Fruit fly (Drosophila melanogaster) whole organism, embryonic: ENCODE measurements around the gene CG15894.

Source experiments
- Ada2b ChIP-seq: fragments of 200-800 bp; sonication (Bioruptor generic); IDR thresholded peaks from 2 replicates; pipeline ENCODE4 v1.3.6; 2022; ENCODE audit warnings: missing biosample characterization, missing genetic modification characterization
- Bteb2 ChIP-seq: fragments of 200-800 bp; sonication (Bioruptor generic); optimal IDR thresholded peaks from 2 replicates; lab custom pipeline; 2016; ENCODE audit warnings: missing biosample characterization, missing genetic modification characterization
- CG1024 ChIP-seq: fragments of 200-800 bp; sonication (Bioruptor generic); IDR thresholded peaks from 2 replicates; pipeline ENCODE4 v1.3.6; 2022; ENCODE audit warnings: missing biosample characterization, missing genetic modification characterization
- CG10431 ChIP-seq: fragments of 200-800 bp; sonication (Bioruptor generic); optimal IDR thresholded peaks from 3 replicates; lab custom pipeline; 2018; ENCODE audit warnings: missing biosample characterization, mild to moderate bottlenecking, missing genetic modification characterization
- CG11085 ChIP-seq: fragments of 200-800 bp; sonication (Bioruptor generic); IDR thresholded peaks from 2 replicates; pipeline ENCODE4 v1.3.6; 2022; ENCODE audit warnings: missing biosample characterization, missing genetic modification characterization
- CG12219 ChIP-seq: fragments of 200-800 bp; sonication (Bioruptor generic); optimal IDR thresholded peaks from 3 replicates; lab custom pipeline; 2018; ENCODE audit warnings: missing biosample characterization, mild to moderate bottlenecking, missing genetic modification characterization
- CG13123 ChIP-seq: fragments of 200-800 bp; sonication (Bioruptor generic); optimal IDR thresholded peaks from 2 replicates; lab custom pipeline; 2016; ENCODE audit warnings: missing biosample characterization, missing genetic modification characterization
- CG14014 ChIP-seq: fragments of 200-800 bp; sonication (Bioruptor generic); IDR thresholded peaks from 2 replicates; pipeline ENCODE4 v1.3.6; 2022; ENCODE audit warnings: missing biosample characterization, missing genetic modification characterization
- CG16779 ChIP-seq: fragments of 200-800 bp; sonication (Bioruptor generic); IDR thresholded peaks from 2 replicates; pipeline ENCODE4 v1.3.6; 2022; ENCODE audit warnings: missing biosample characterization, missing genetic modification characterization
- CG17328 ChIP-seq: fragments of 200-800 bp; sonication (Bioruptor generic); IDR thresholded peaks from 2 replicates; pipeline ENCODE4 v1.3.6; 2022; ENCODE audit warnings: missing biosample characterization, missing genetic modification characterization
- CG3065 ChIP-seq: fragments of 200-800 bp; sonication (Bioruptor generic); optimal IDR thresholded peaks from 2 replicates; lab custom pipeline; 2016; ENCODE audit warnings: missing biosample characterization, missing genetic modification characterization
- CG6175 ChIP-seq: fragments of 200-800 bp; sonication (Bioruptor generic); IDR thresholded peaks from 3 replicates; pipeline ENCODE4 v1.3.6; 2022; ENCODE audit warnings: missing biosample characterization, missing genetic modification characterization
- CG7839 ChIP-seq: fragments of 200-800 bp; sonication (Bioruptor generic); optimal IDR thresholded peaks from 3 replicates; lab custom pipeline; 2018; ENCODE audit warnings: missing biosample characterization, mild to moderate bottlenecking, missing genetic modification characterization, moderate library complexity
- CG8281 ChIP-seq: fragments of 200-800 bp; sonication (Bioruptor generic); optimal IDR thresholded peaks from 2 replicates; lab custom pipeline; 2018; ENCODE audit warnings: missing biosample characterization, mild to moderate bottlenecking, missing genetic modification characterization, moderate library complexity
- CG9797 ChIP-seq: fragments of 200-800 bp; sonication (Bioruptor generic); optimal IDR thresholded peaks from 3 replicates; lab custom pipeline; 2018; ENCODE audit warnings: missing biosample characterization, mild to moderate bottlenecking, missing genetic modification characterization
- Dfd ChIP-seq, 2 experiments: fragments of >200 bp; optimal IDR thresholded peaks; 2 replicates each; lab custom pipeline; 2017; ENCODE audit warnings: missing biosample characterization in 2 of 2, missing genetic modification characterization in 2 of 2
- Dp ChIP-seq: fragments of 200-800 bp; sonication (Bioruptor generic); optimal IDR thresholded peaks from 2 replicates; lab custom pipeline; 2018; ENCODE audit warnings: missing biosample characterization, mild to moderate bottlenecking, missing genetic modification characterization, moderate library complexity
- HmgZ ChIP-seq: fragments of 200-800 bp; sonication (Bioruptor generic); optimal IDR thresholded peaks from 2 replicates; lab custom pipeline; 2018; ENCODE audit warnings: missing biosample characterization, mild to moderate bottlenecking, missing genetic modification characterization
- Hr3 ChIP-seq: fragments of 200-800 bp; sonication (Bioruptor generic); optimal IDR thresholded peaks from 3 replicates; lab custom pipeline; 2016; ENCODE audit warnings: missing biosample characterization, missing genetic modification characterization
- Hsf ChIP-seq: fragments of 200-800 bp; sonication (Bioruptor generic); optimal IDR thresholded peaks from 3 replicates; lab custom pipeline; 2016; ENCODE audit warnings: missing biosample characterization, missing genetic modification characterization
- Max ChIP-seq: fragments of 200-800 bp; sonication (Bioruptor generic); optimal IDR thresholded peaks from 2 replicates; lab custom pipeline; 2016; ENCODE audit warnings: missing biosample characterization, mild to moderate bottlenecking, missing genetic modification characterization
- Myb ChIP-seq: fragments of 200-800 bp; sonication (Bioruptor generic); optimal IDR thresholded peaks from 2 replicates; lab custom pipeline; 2016; ENCODE audit warnings: missing biosample characterization, missing genetic modification characterization
- Ravus ChIP-seq: fragments of 200-800 bp; sonication (Bioruptor generic); IDR thresholded peaks from 2 replicates; pipeline ENCODE4 v1.3.6; 2022; ENCODE audit warnings: missing biosample characterization, missing genetic modification characterization
- Sry-β ChIP-seq: fragments of 200-800 bp; sonication (Bioruptor generic); optimal IDR thresholded peaks from 2 replicates; lab custom pipeline; 2018; ENCODE audit warnings: missing biosample characterization, mild to moderate bottlenecking, missing genetic modification characterization, moderate library complexity
- Taf1 ChIP-seq: fragments of 200-800 bp; sonication (Bioruptor generic); IDR thresholded peaks from 2 replicates; pipeline ENCODE4 v1.3.6; 2022; ENCODE audit warnings: missing biosample characterization, missing genetic modification characterization
- Xbp1 ChIP-seq: fragments of 200-800 bp; sonication (Bioruptor generic); optimal IDR thresholded peaks from 3 replicates; lab custom pipeline; 2016; ENCODE audit warnings: missing biosample characterization, mild to moderate bottlenecking, missing genetic modification characterization
- bbx ChIP-seq: fragments of 200-800 bp; sonication (Bioruptor generic); IDR thresholded peaks from 2 replicates; pipeline ENCODE4 v1.3.6; 2022; ENCODE audit warnings: missing biosample characterization, missing genetic modification characterization; ENCODE audit not compliant: partially characterized antibody
- bcd ChIP-seq: fragments of 200-800 bp; sonication (Bioruptor generic); optimal IDR thresholded peaks from 2 replicates; lab custom pipeline; 2017; ENCODE audit warnings: missing biosample characterization, mild to moderate bottlenecking, missing genetic modification characterization
- btn ChIP-seq: fragments of 200-800 bp; sonication (Bioruptor generic); optimal IDR thresholded peaks from 2 replicates; lab custom pipeline; 2016; ENCODE audit warnings: missing biosample characterization, missing genetic modification characterization
- crol ChIP-seq: fragments of 200-800 bp; sonication (Bioruptor generic); IDR thresholded peaks from 2 replicates; pipeline ENCODE4 v1.3.6; 2022; ENCODE audit warnings: missing biosample characterization, missing genetic modification characterization
- danr ChIP-seq: fragments of 200-800 bp; sonication (Bioruptor generic); IDR thresholded peaks from 2 replicates; pipeline ENCODE4 v1.3.6; 2022; ENCODE audit warnings: missing biosample characterization, missing genetic modification characterization
- dmrt11E ChIP-seq: fragments of 200-800 bp; sonication (Bioruptor generic); optimal IDR thresholded peaks from 3 replicates; lab custom pipeline; 2018; ENCODE audit warnings: missing biosample characterization, mild to moderate bottlenecking, missing genetic modification characterization, moderate library complexity
- dpn ChIP-seq, 2 experiments: fragments of 200-800 bp; sonication (Bioruptor generic); optimal IDR thresholded peaks; 3 replicates each; lab custom pipeline; 2016; ENCODE audit warnings: missing biosample characterization in 2 of 2, missing genetic modification characterization in 2 of 2
- en ChIP-seq: fragments of 200-800 bp; sonication (Bioruptor generic); optimal IDR thresholded peaks from 2 replicates; lab custom pipeline; 2016; ENCODE audit warnings: missing biosample characterization, missing genetic modification characterization
- fd102C ChIP-seq: fragments of 200-800 bp; sonication (Bioruptor generic); optimal IDR thresholded peaks from 2 replicates; lab custom pipeline; 2018; ENCODE audit warnings: missing biosample characterization, mild to moderate bottlenecking, missing genetic modification characterization, moderate library complexity
- fd3F ChIP-seq: fragments of 200-800 bp; sonication (Bioruptor generic); optimal IDR thresholded peaks from 2 replicates; lab custom pipeline; 2018; ENCODE audit warnings: missing biosample characterization, mild to moderate bottlenecking, missing genetic modification characterization, moderate library complexity
- her ChIP-seq: fragments of 200-800 bp; sonication (Bioruptor generic); optimal IDR thresholded peaks from 2 replicates; lab custom pipeline; 2016; ENCODE audit warnings: missing biosample characterization, missing genetic modification characterization
- lola ChIP-seq, 3 experiments: fragments of >200 bp in 2 of 3; fragments of 200-800 bp in 1 of 3; sonication (Bioruptor generic) in 1 of 3; optimal IDR thresholded peaks; 2 replicates each; lab custom pipeline; 2017 to 2019; ENCODE audit warnings: missing biosample characterization in 3 of 3, missing genetic modification characterization in 3 of 3, mild to moderate bottlenecking in 1 of 3, moderate library complexity in 1 of 3
- maf-S ChIP-seq: fragments of 200-800 bp; sonication (Bioruptor generic); optimal IDR thresholded peaks from 2 replicates; lab custom pipeline; 2016; ENCODE audit warnings: missing biosample characterization, missing genetic modification characterization
- pfk ChIP-seq: fragments of 200-800 bp; sonication (Bioruptor generic); optimal IDR thresholded peaks from 2 replicates; lab custom pipeline; 2018; ENCODE audit warnings: missing biosample characterization, mild to moderate bottlenecking, missing genetic modification characterization, moderate library complexity
- pho ChIP-seq: fragments of 200-800 bp; sonication (Bioruptor generic); optimal IDR thresholded peaks from 2 replicates; lab custom pipeline; 2016; ENCODE audit warnings: missing biosample characterization, missing genetic modification characterization
- pita ChIP-seq: fragments of 200-800 bp; sonication (Bioruptor generic); optimal IDR thresholded peaks from 2 replicates; lab custom pipeline; 2017; ENCODE audit warnings: missing biosample characterization, mild to moderate bottlenecking, missing genetic modification characterization
- pum ChIP-seq: fragments of 200-800 bp; sonication (Bioruptor generic); optimal IDR thresholded peaks from 2 replicates; lab custom pipeline; 2016; ENCODE audit warnings: missing biosample characterization, missing genetic modification characterization
- repo ChIP-seq: fragments of 200-800 bp; sonication (Bioruptor generic); optimal IDR thresholded peaks from 2 replicates; lab custom pipeline; 2016; ENCODE audit warnings: missing biosample characterization, missing genetic modification characterization
- ro ChIP-seq: fragments of 200-800 bp; sonication (Bioruptor generic); IDR thresholded peaks from 2 replicates; pipeline ENCODE4 v1.3.6; 2022; ENCODE audit warnings: missing biosample characterization, missing genetic modification characterization
- row ChIP-seq: fragments of 200-800 bp; sonication (Bioruptor generic); IDR thresholded peaks from 3 replicates; pipeline ENCODE4 v1.3.6; 2022; ENCODE audit warnings: missing biosample characterization, missing genetic modification characterization
- sim ChIP-seq: fragments of 200-800 bp; sonication (Bioruptor generic); IDR thresholded peaks from 2 replicates; pipeline ENCODE4 v1.3.6; 2022; ENCODE audit warnings: missing biosample characterization, missing genetic modification characterization
- so ChIP-seq: fragments of 200-800 bp; sonication (Bioruptor generic); IDR thresholded peaks from 3 replicates; pipeline ENCODE4 v1.3.6; 2022; ENCODE audit warnings: missing biosample characterization, missing genetic modification characterization
- stc ChIP-seq: fragments of 200-800 bp; sonication (Bioruptor generic); IDR thresholded peaks from 2 replicates; pipeline ENCODE4 v1.3.6; 2022; ENCODE audit warnings: missing biosample characterization, missing genetic modification characterization
- sug ChIP-seq: fragments of 200-800 bp; optimal IDR thresholded peaks from 2 replicates; lab custom pipeline; 2019; ENCODE audit warnings: missing biosample characterization, mild to moderate bottlenecking, missing genetic modification characterization, moderate library complexity
- vfl ChIP-seq: fragments of 200-800 bp; sonication (Bioruptor generic); optimal IDR thresholded peaks from 2 replicates; lab custom pipeline; 2016; ENCODE audit warnings: missing biosample characterization, missing genetic modification characterization
- vvl ChIP-seq: fragments of 200-800 bp; sonication (Bioruptor generic); IDR thresholded peaks from 2 replicates; pipeline ENCODE4 v1.3.6; 2022; ENCODE audit warnings: missing biosample characterization, missing genetic modification characterization

The CG15894 gene

DNA sequence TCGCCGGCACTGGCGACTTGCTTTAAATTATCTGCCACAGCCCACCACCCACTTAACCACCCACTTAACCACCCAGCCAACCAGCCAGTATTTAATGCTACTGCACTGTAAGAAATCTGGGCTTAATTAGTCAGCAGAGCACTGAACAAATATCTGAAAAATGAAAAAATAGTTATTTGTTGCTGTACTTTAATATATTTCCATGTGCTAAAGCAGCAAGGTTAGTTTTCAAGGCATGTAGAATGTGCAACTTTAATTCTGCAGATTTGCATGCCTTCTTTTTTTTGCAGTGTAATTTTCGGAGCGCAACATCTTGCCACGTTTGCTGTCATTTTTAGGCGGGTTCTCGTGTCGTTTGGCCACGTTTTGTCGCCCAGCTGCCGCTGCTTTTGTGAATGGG, 66.6 kb downstream of the CG15894 start (continued):
- TF ChIP-seq pfk (GFP tag; lab: Kevin White, UChicago) (no peak), CG12219 (peak; percentile 36), CG10431 (GFP tag; lab: Kevin White, UChicago) (no peak), vfl (GFP tag; lab: Kevin White, UChicago) (no peak), en (no peak), Sry-β (no peak), CG14014 (peak; percentile 41), pita (GFP tag; lab: Kevin White, UChicago) (no peak), lola (GFP tag; optimal IDR thresholded peaks at IDR 0.05; lab: Kevin White, UChicago) (no peak), Hr3 (GFP tag; lab: Kevin White, UChicago) (peak; percentile 12), sim (GFP tag; lab: Robert Waterston, UW) (no peak; the same call in 1 of the 2 replicates), CG9797 (GFP tag; lab: Kevin White, UChicago) (no peak), stc (no peak; the same call in 1 of the 2 replicates), Xbp1 (peak; percentile 41), dpn (GFP tag; optimal IDR thresholded peaks at IDR 0.05; lab: Kevin White, UChicago) (peak; percentile 32 to 48), crol (GFP tag; lab: Robert Waterston, UW) (no peak), Bteb2 (GFP tag; lab: Kevin White, UChicago) (no peak), CG3065 (no peak), ro (GFP tag; lab: Robert Waterston, UW) (0 out of 2 replicates have a peak, but pooled peaks have one; percentile 34), Taf1 (GFP tag; lab: Robert Waterston, UW) (no peak), CG1024 (GFP tag; lab: Robert Waterston, UW) (no peak), so (GFP tag; lab: Robert Waterston, UW) (peak; percentile 55; the same call in 1 of the 3 replicates), CG16779 (GFP tag; lab: Robert Waterston, UW) (no peak), CG11085 (GFP tag; lab: Robert Waterston, UW) (no peak), Max (GFP tag; lab: Kevin White, UChicago) (no peak), btn (GFP tag; lab: Kevin White, UChicago) (no peak), CG7839 (tag; lab: Kevin White, UChicago) (peak; percentile 68), CG17328 (GFP tag; lab: Robert Waterston, UW) (peak; percentile 41; the same call in 1 of the 2 replicates), repo (GFP tag; lab: Kevin White, UChicago) (no peak), row (peak; percentile 72), CG8281 (tag; lab: Kevin White, UChicago) (no peak), Dp (no peak), Myb (GFP tag; lab: Kevin White, UChicago) (peak; percentile 25), dmrt11E (tag; lab: Kevin White, UChicago) (no peak), pho (GFP tag; lab: Kevin White, UChicago) (no peak), Hsf (GFP tag; lab: Kevin White, UChicago) (peak; percentile 46), HmgZ (tag; lab: Kevin White, UChicago) (peak; percentile 10), Ada2b (peak; percentile 60; the same call in 1 of the 2 replicates), pum (peak; percentile 38), fd102C (GFP tag; lab: Kevin White, UChicago) (no peak), her (GFP tag; lab: Kevin White, UChicago) (peak; percentile 21), CG6175 (GFP tag; lab: Robert Waterston, UW) (no peak), bcd (GFP tag; lab: Kevin White, UChicago) (peak; percentile 35), vvl (GFP tag; lab: Robert Waterston, UW) (no peak), maf-S (no peak), sug (tag; lab: Kevin White, UChicago) (no peak), fd3F (GFP tag; lab: Kevin White, UChicago) (no peak), bbx (GFP tag; lab: Robert Waterston, UW) (no peak), Dfd (GFP tag; optimal IDR thresholded peaks at IDR 0.05; lab: Kevin White, UChicago) (no peak), CG13123 (GFP tag; lab: Kevin White, UChicago) (no peak), Ravus (GFP tag; lab: Robert Waterston, UW) (no peak), danr (GFP tag; lab: Robert Waterston, UW) (no peak)
